Worm (Caenorhabditis elegans) whole organism, L3 larva: ENCODE data around the gene F46H5.11.

Experiments used
- ceh-16 ChIP-seq: sonication (generic microtip); optimal IDR thresholded peaks from 2 replicates; lab custom pipeline; 2017; ENCODE audit warnings: missing biosample characterization, missing genetic modification characterization
- ceh-28 ChIP-seq: fragments of 150-350 bp; optimal IDR thresholded peaks from 2 replicates; lab custom pipeline; 2014; ENCODE audit warnings: missing biosample characterization, missing genetic modification reagents, missing genetic modification characterization
- elt-2 ChIP-seq: sonication (generic microtip); optimal IDR thresholded peaks from 2 replicates; lab custom pipeline; 2016; ENCODE audit warnings: missing genetic modification reagents, mild to moderate bottlenecking, missing genetic modification characterization, missing compliant biosample characterization
- elt-3 ChIP-seq, 3 experiments: fragments of 150-350 bp in 1 of 3; sonication (generic microtip) in 2 of 3; optimal IDR thresholded peaks; 2 replicates in 2 of 3; 4 replicates in 1 of 3; lab custom pipeline; 2014 to 2017; ENCODE audit warnings: missing biosample characterization in 3 of 3, missing genetic modification characterization in 3 of 3
- nhr-11 ChIP-seq: fragments of 150-350 bp; optimal IDR thresholded peaks from 2 replicates; lab custom pipeline; 2014; ENCODE audit warnings: missing biosample characterization, missing genetic modification characterization
- nhr-12 ChIP-seq: fragments of 150-350 bp; optimal IDR thresholded peaks from 2 replicates; lab custom pipeline; 2014; ENCODE audit warnings: missing biosample characterization, missing genetic modification characterization
- nhr-25 ChIP-seq: sonication (generic microtip); optimal IDR thresholded peaks from 2 replicates; lab custom pipeline; 2017; ENCODE audit warnings: missing biosample characterization, missing genetic modification characterization
- nhr-67 ChIP-seq: fragments of 150-350 bp; optimal IDR thresholded peaks from 2 replicates; lab custom pipeline; 2014; ENCODE audit warnings: missing biosample characterization, missing genetic modification characterization
- snpc-4 ChIP-seq: fragments of 150-350 bp; optimal IDR thresholded peaks from 2 replicates; lab custom pipeline; 2014; ENCODE audit warnings: missing biosample characterization, missing genetic modification characterization

DNA sequence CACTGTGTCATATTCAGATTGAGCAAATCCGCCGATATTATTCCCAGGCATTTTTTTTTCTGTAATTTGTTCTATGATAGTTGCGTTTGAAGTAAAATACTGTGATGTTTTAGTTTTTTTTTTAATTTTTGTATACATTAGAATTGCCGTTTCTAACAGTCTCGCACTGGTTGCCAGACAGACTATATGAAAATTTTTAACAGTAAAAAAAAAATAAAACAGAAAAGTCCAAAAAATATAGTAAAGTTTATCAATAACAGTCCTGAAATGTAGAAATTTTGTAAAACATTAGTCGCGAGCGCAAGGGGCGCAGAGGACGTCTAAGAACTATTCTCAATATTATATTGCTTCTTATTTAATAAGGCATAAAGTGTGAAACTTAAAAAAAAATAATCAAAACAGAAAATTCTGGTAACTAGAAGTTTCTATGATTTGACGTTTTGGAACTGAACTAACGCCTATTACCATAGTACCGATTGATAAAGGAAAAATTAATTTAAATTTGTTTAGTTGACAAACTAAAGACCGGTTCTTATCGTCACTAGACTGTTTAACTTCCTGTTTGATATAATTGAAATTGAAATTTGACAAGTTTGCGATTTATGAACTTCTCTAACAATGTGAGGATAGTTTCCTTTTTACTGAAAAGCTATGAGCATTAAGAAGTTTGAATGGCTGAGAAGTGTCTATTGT is 11.4 kb downstream of the F46H5.11 start, which contains the start of gene lact-1:
- TF ChIP-seq nhr-12 (tag; lab: Kevin White, UChicago) (no peak), elt-2 (peak; percentile 44), ceh-16 (no peak), snpc-4 (no peak), ceh-28 (tag; lab: Kevin White, UChicago) (no peak), nhr-11 (tag; lab: Kevin White, UChicago) (no peak), elt-3 (tag; optimal IDR thresholded peaks at IDR 0.05; lab: Kevin White, UChicago) (no peak), nhr-25 (tag; lab: Kevin White, UChicago) (no peak), nhr-67 (tag; lab: Kevin White, UChicago) (no peak)
